Fruit fly (Drosophila melanogaster) whole organism, embryonic: Measurements from ENCODE around the gene dysf.
A peak's percentile ranks its signal among the peaks of the same experiment; 100 is the strongest.

Source experiments
- Asciz ChIP-seq: fragments of 200-800 bp; sonication (Bioruptor generic); optimal IDR thresholded peaks from 2 replicates; lab custom pipeline; 2017; ENCODE audit warnings: missing biosample characterization, mild to moderate bottlenecking, missing genetic modification characterization, missing genetic modification reagents
- B-H1 ChIP-seq: fragments of 200-800 bp; sonication (Bioruptor generic); IDR thresholded peaks from 3 replicates; pipeline ENCODE4 v1.3.6; 2022; ENCODE audit warnings: missing biosample characterization, missing genetic modification characterization
- CG11398 ChIP-seq: fragments of 200-800 bp; sonication (Bioruptor generic); optimal IDR thresholded peaks from 2 replicates; lab custom pipeline; 2016; ENCODE audit warnings: missing biosample characterization, missing genetic modification characterization
- CG13775 ChIP-seq: fragments of 200-800 bp; sonication (Bioruptor generic); optimal IDR thresholded peaks from 3 replicates; lab custom pipeline; 2017; ENCODE audit warnings: missing biosample characterization, mild to moderate bottlenecking, missing genetic modification characterization
- CG15011 ChIP-seq: fragments of 200-800 bp; sonication (Bioruptor generic); optimal IDR thresholded peaks from 3 replicates; lab custom pipeline; 2018; ENCODE audit warnings: missing biosample characterization, mild to moderate bottlenecking, missing genetic modification characterization
- CG15696 ChIP-seq: fragments of 200-800 bp; sonication (Bioruptor generic); optimal IDR thresholded peaks from 2 replicates; lab custom pipeline; 2019; ENCODE audit warnings: missing biosample characterization, mild to moderate bottlenecking, missing genetic modification characterization, moderate library complexity
- CG1603 ChIP-seq: fragments of 200-800 bp; sonication (Bioruptor generic); optimal IDR thresholded peaks from 2 replicates; lab custom pipeline; 2019; ENCODE audit warnings: missing biosample characterization, mild to moderate bottlenecking, missing genetic modification characterization, moderate library complexity
- CG17186 ChIP-seq: fragments of 200-800 bp; sonication (Bioruptor generic); optimal IDR thresholded peaks from 3 replicates; lab custom pipeline; 2017; ENCODE audit warnings: missing biosample characterization, missing genetic modification reagents, missing genetic modification characterization
- CG17568 ChIP-seq: fragments of 200-800 bp; sonication (Bioruptor generic); optimal IDR thresholded peaks from 2 replicates; lab custom pipeline; 2018; ENCODE audit warnings: missing biosample characterization, mild to moderate bottlenecking, missing genetic modification characterization, moderate library complexity
- CG2875 ChIP-seq: fragments of 200-800 bp; sonication (Bioruptor generic); optimal IDR thresholded peaks from 2 replicates; lab custom pipeline; 2017; ENCODE audit warnings: missing biosample characterization, mild to moderate bottlenecking, missing genetic modification characterization, missing genetic modification reagents
- CG31441 ChIP-seq: fragments of 200-800 bp; sonication (Bioruptor generic); IDR thresholded peaks from 2 replicates; pipeline ENCODE4 v1.3.6; 2022; ENCODE audit warnings: missing biosample characterization, missing genetic modification characterization
- CG3163 ChIP-seq: fragments of 200-800 bp; sonication (Bioruptor generic); optimal IDR thresholded peaks from 3 replicates; lab custom pipeline; 2016; ENCODE audit warnings: missing biosample characterization, missing genetic modification characterization
- CG33557 ChIP-seq: fragments of 200-800 bp; sonication (Bioruptor generic); optimal IDR thresholded peaks from 2 replicates; lab custom pipeline; 2019; ENCODE audit warnings: missing biosample characterization, mild to moderate bottlenecking, missing genetic modification characterization, moderate library complexity
- CG4328 ChIP-seq: fragments of 200-800 bp; sonication (Bioruptor generic); optimal IDR thresholded peaks from 3 replicates; lab custom pipeline; 2017; ENCODE audit warnings: missing biosample characterization, missing genetic modification reagents, missing genetic modification characterization
- CG6175 ChIP-seq: fragments of 200-800 bp; sonication (Bioruptor generic); IDR thresholded peaks from 3 replicates; pipeline ENCODE4 v1.3.6; 2022; ENCODE audit warnings: missing biosample characterization, missing genetic modification characterization
- CG7963 ChIP-seq: fragments of 200-800 bp; sonication (Bioruptor generic); IDR thresholded peaks from 3 replicates; pipeline ENCODE4 v1.3.6; 2022; ENCODE audit warnings: missing biosample characterization, missing genetic modification characterization; ENCODE audit not compliant: partially characterized antibody
- CTCF ChIP-seq: fragments of 200-800 bp; sonication (Bioruptor generic); optimal IDR thresholded peaks from 2 replicates; lab custom pipeline; 2017; ENCODE audit warnings: missing biosample characterization, mild to moderate bottlenecking, missing genetic modification characterization, moderate library complexity
- Dfd ChIP-seq, 2 experiments: fragments of >200 bp; optimal IDR thresholded peaks; 2 replicates each; lab custom pipeline; 2017; ENCODE audit warnings: missing biosample characterization in 2 of 2, missing genetic modification characterization in 2 of 2
- E2f2 ChIP-seq: fragments of 200-800 bp; sonication (Bioruptor generic); IDR thresholded peaks from 2 replicates; pipeline ENCODE4 v1.3.6; 2022; ENCODE audit warnings: missing biosample characterization, missing genetic modification characterization
- HLHmδ ChIP-seq: fragments of 200-800 bp; sonication (Bioruptor generic); optimal IDR thresholded peaks from 2 replicates; lab custom pipeline; 2018; ENCODE audit warnings: missing biosample characterization, mild to moderate bottlenecking, missing genetic modification characterization, moderate library complexity
- Hand ChIP-seq: fragments of 200-800 bp; sonication (Bioruptor generic); optimal IDR thresholded peaks from 2 replicates; lab custom pipeline; 2017; ENCODE audit warnings: mild to moderate bottlenecking, missing biosample characterization, missing genetic modification reagents, missing genetic modification characterization
- Hmx ChIP-seq: fragments of 200-800 bp; sonication (Bioruptor generic); optimal IDR thresholded peaks from 2 replicates; lab custom pipeline; 2016; ENCODE audit warnings: missing biosample characterization, missing genetic modification characterization
- Hsf ChIP-seq: fragments of 200-800 bp; sonication (Bioruptor generic); optimal IDR thresholded peaks from 3 replicates; lab custom pipeline; 2016; ENCODE audit warnings: missing biosample characterization, missing genetic modification characterization
- Nf-YA ChIP-seq: fragments of 200-800 bp; sonication (Bioruptor generic); IDR thresholded peaks from 2 replicates; pipeline ENCODE4 v1.3.6; 2022; ENCODE audit warnings: missing biosample characterization, missing genetic modification characterization
- Opbp ChIP-seq: fragments of 200-800 bp; sonication (Bioruptor generic); IDR thresholded peaks from 3 replicates; pipeline ENCODE4 v1.3.6; 2022; ENCODE audit warnings: missing biosample characterization, missing genetic modification characterization; ENCODE audit not compliant: partially characterized antibody
- Optix ChIP-seq: fragments of 200-800 bp; sonication (Bioruptor generic); IDR thresholded peaks from 3 replicates; pipeline ENCODE4 v1.3.6; 2022; ENCODE audit warnings: missing biosample characterization, missing genetic modification characterization
- Ravus ChIP-seq: fragments of 200-800 bp; sonication (Bioruptor generic); IDR thresholded peaks from 2 replicates; pipeline ENCODE4 v1.3.6; 2022; ENCODE audit warnings: missing biosample characterization, missing genetic modification characterization
- Trl ChIP-seq, 3 experiments: fragments of >200 bp in 2 of 3; fragments of 200-800 bp in 1 of 3; sonication (Bioruptor generic) in 1 of 3; optimal IDR thresholded peaks; 2 replicates in 1 of 3; 3 replicates in 2 of 3; lab custom pipeline; 2016 to 2017; ENCODE audit warnings: missing biosample characterization in 1 of 3, missing genetic modification characterization in 1 of 3
- Usf ChIP-seq: fragments of 200-800 bp; sonication (Bioruptor generic); optimal IDR thresholded peaks from 2 replicates; lab custom pipeline; 2017; ENCODE audit warnings: missing genotype, missing biosample characterization, missing genetic modification characterization
- az2 ChIP-seq: fragments of 200-800 bp; sonication (Bioruptor generic); optimal IDR thresholded peaks from 3 replicates; lab custom pipeline; 2016; ENCODE audit warnings: missing biosample characterization, missing genetic modification characterization
- caup ChIP-seq: fragments of 200-800 bp; sonication (Bioruptor generic); optimal IDR thresholded peaks from 3 replicates; lab custom pipeline; 2017; ENCODE audit warnings: missing biosample characterization, mild to moderate bottlenecking, missing genetic modification characterization, moderate library complexity; ENCODE audit not compliant: severe bottlenecking
- crp ChIP-seq, 2 experiments: fragments of 200-800 bp; sonication (Bioruptor generic); optimal IDR thresholded peaks; 2 replicates in 1 of 2; 3 replicates in 1 of 2; lab custom pipeline; 2017; ENCODE audit warnings: missing biosample characterization in 2 of 2, missing genetic modification characterization in 2 of 2, mild to moderate bottlenecking in 1 of 2, moderate library complexity in 1 of 2
- da ChIP-seq: fragments of 200-800 bp; sonication (Bioruptor generic); optimal IDR thresholded peaks from 2 replicates; lab custom pipeline; 2016; ENCODE audit warnings: missing biosample characterization, missing genetic modification characterization
- dimm ChIP-seq: fragments of 200-800 bp; sonication (Bioruptor generic); IDR thresholded peaks from 2 replicates; pipeline ENCODE4 v1.3.6; 2022; ENCODE audit warnings: missing biosample characterization, missing genetic modification characterization
- ems ChIP-seq: fragments of 200-800 bp; sonication (Bioruptor generic); optimal IDR thresholded peaks from 3 replicates; lab custom pipeline; 2016; ENCODE audit warnings: missing biosample characterization, missing genetic modification characterization
- eve ChIP-seq, 2 experiments: fragments of >200 bp; optimal IDR thresholded peaks; 2 replicates each; lab custom pipeline; 2017; ENCODE audit warnings: missing biosample characterization in 2 of 2, missing genetic modification characterization in 2 of 2
- fd102C ChIP-seq: fragments of 200-800 bp; sonication (Bioruptor generic); optimal IDR thresholded peaks from 2 replicates; lab custom pipeline; 2018; ENCODE audit warnings: missing biosample characterization, mild to moderate bottlenecking, missing genetic modification characterization, moderate library complexity
- ftz-f1 ChIP-seq: fragments of 200-800 bp; sonication (Bioruptor generic); optimal IDR thresholded peaks from 2 replicates; lab custom pipeline; 2016; ENCODE audit warnings: missing biosample characterization, missing genetic modification characterization
- gem ChIP-seq: fragments of 200-800 bp; sonication (Bioruptor generic); optimal IDR thresholded peaks from 2 replicates; lab custom pipeline; 2019; ENCODE audit warnings: missing biosample characterization, mild to moderate bottlenecking, missing genetic modification characterization, moderate library complexity
- nerfin-1 ChIP-seq: fragments of 200-800 bp; sonication (Bioruptor generic); optimal IDR thresholded peaks from 3 replicates; lab custom pipeline; 2019; ENCODE audit warnings: missing biosample characterization, mild to moderate bottlenecking, missing genetic modification characterization, moderate library complexity
- pb ChIP-seq: fragments of 200-800 bp; sonication (Bioruptor generic); optimal IDR thresholded peaks from 3 replicates; lab custom pipeline; 2016; ENCODE audit warnings: missing biosample characterization, missing genetic modification characterization
- psq ChIP-seq: fragments of 200-800 bp; sonication (Bioruptor generic); optimal IDR thresholded peaks from 2 replicates; lab custom pipeline; 2017; ENCODE audit warnings: missing biosample characterization, missing genetic modification characterization
- pzg ChIP-seq: fragments of 200-800 bp; sonication (Bioruptor generic); optimal IDR thresholded peaks from 3 replicates; lab custom pipeline; 2018; ENCODE audit warnings: missing biosample characterization, mild to moderate bottlenecking, missing genetic modification characterization, moderate library complexity
- repo ChIP-seq: fragments of 200-800 bp; sonication (Bioruptor generic); optimal IDR thresholded peaks from 2 replicates; lab custom pipeline; 2016; ENCODE audit warnings: missing biosample characterization, missing genetic modification characterization
- row ChIP-seq: fragments of 200-800 bp; sonication (Bioruptor generic); IDR thresholded peaks from 3 replicates; pipeline ENCODE4 v1.3.6; 2022; ENCODE audit warnings: missing biosample characterization, missing genetic modification characterization
- slbo ChIP-seq: fragments of 200-800 bp; sonication (Bioruptor generic); IDR thresholded peaks from 2 replicates; pipeline ENCODE4 v1.3.6; 2022; ENCODE audit warnings: missing biosample characterization, missing genetic modification characterization
- sna ChIP-seq: fragments of 200-800 bp; sonication (Bioruptor generic); IDR thresholded peaks from 2 replicates; pipeline ENCODE4 v1.3.6; 2022; ENCODE audit warnings: missing biosample characterization, missing genetic modification characterization; ENCODE audit not compliant: partially characterized antibody
- unc-4 ChIP-seq: fragments of 200-800 bp; sonication (Bioruptor generic); IDR thresholded peaks from 2 replicates; pipeline ENCODE4 v1.3.6; 2022; ENCODE audit warnings: missing biosample characterization, missing genetic modification characterization; ENCODE audit not compliant: partially characterized antibody
- usp ChIP-seq: fragments of >200 bp; optimal IDR thresholded peaks from 2 replicates; lab custom pipeline; 2017; ENCODE audit warnings: missing biosample characterization, missing genetic modification characterization
- wdn ChIP-seq: fragments of 200-800 bp; sonication (Bioruptor generic); IDR thresholded peaks from 2 replicates; pipeline ENCODE4 v1.3.6; 2022; ENCODE audit warnings: missing biosample characterization, missing genetic modification characterization
- zen ChIP-seq: fragments of 200-800 bp; sonication (Bioruptor generic); optimal IDR thresholded peaks from 3 replicates; lab custom pipeline; 2018; ENCODE audit warnings: missing biosample characterization, mild to moderate bottlenecking, missing genetic modification characterization, moderate library complexity

The dysf gene

dm6 chr3R:26130586-26130985 lies 32.1 kb upstream of the dysf start (continued):
- TF ChIP-seq CG13775, result no peak
- peak; percentile 69 for TF ChIP-seq CG17568 (GFP tag; lab: Kevin White, UChicago)
- TF ChIP-seq az2 (GFP tag; lab: Kevin White, UChicago), result no peak
- no peak for TF ChIP-seq ftz-f1 (GFP tag; lab: Kevin White, UChicago)
- no peak for TF ChIP-seq Dfd (GFP tag; optimal IDR thresholded peaks at IDR 0.05; lab: Kevin White, UChicago)
- TF ChIP-seq CG6175 (GFP tag; lab: Robert Waterston, UW), result no peak
- no peak for TF ChIP-seq CG15011
- no peak for TF ChIP-seq Usf
- no peak for TF ChIP-seq Optix
- no peak for TF ChIP-seq zen
- peak; percentile 61 for TF ChIP-seq Asciz
- TF ChIP-seq unc-4 (GFP tag; lab: Robert Waterston, UW), result no peak
- TF ChIP-seq CG11398, result peak; percentile 61
- no peak for TF ChIP-seq CG31441 (GFP tag; lab: Robert Waterston, UW)
- TF ChIP-seq wdn (GFP tag; lab: Robert Waterston, UW), result peak; percentile 35; the same call in 1 of the 2 replicates
- TF ChIP-seq B-H1, result peak; percentile 39
- peak; percentile 34 for TF ChIP-seq CG4328 (GFP tag; lab: Kevin White, UChicago)
- no peak for TF ChIP-seq Hand (GFP tag; lab: Kevin White, UChicago)
- TF ChIP-seq usp (GFP tag; lab: Kevin White, UChicago), result no peak
- TF ChIP-seq CG15696 (tag; lab: Kevin White, UChicago), result peak; percentile 63
- TF ChIP-seq ems (GFP tag; lab: Kevin White, UChicago), result no peak
- TF ChIP-seq Opbp (GFP tag; lab: Robert Waterston, UW), result no peak
- TF ChIP-seq CG17186 (GFP tag; lab: Kevin White, UChicago), result no peak
- TF ChIP-seq nerfin-1 (tag; lab: Kevin White, UChicago), result no peak
- TF ChIP-seq Hsf (GFP tag; lab: Kevin White, UChicago), result no peak
- TF ChIP-seq row (GFP tag; lab: Robert Waterston, UW), result no peak
- peak; percentile 69 for TF ChIP-seq HLHmδ (GFP tag; lab: Kevin White, UChicago)
- TF ChIP-seq slbo (GFP tag; lab: Robert Waterston, UW), result no peak
- peak; percentile 56 for TF ChIP-seq CG33557 (GFP tag; lab: Kevin White, UChicago)
- no peak for TF ChIP-seq Trl (optimal IDR thresholded peaks at IDR 0.05; lab: Kevin White, UChicago)
- peak; percentile 32 for TF ChIP-seq Trl (GFP tag; optimal IDR thresholded peaks at IDR 0.05; lab: Kevin White, UChicago)
- TF ChIP-seq CG7963 (GFP tag; lab: Robert Waterston, UW), result no peak
- TF ChIP-seq psq (GFP tag; lab: Kevin White, UChicago), result no peak
- TF ChIP-seq crp (GFP tag; optimal IDR thresholded peaks at IDR 0.05; lab: Kevin White, UChicago), result no peak
- no peak for TF ChIP-seq Nf-YA
- no peak for TF ChIP-seq pzg (GFP tag; lab: Kevin White, UChicago)
- TF ChIP-seq pb, result no peak
- TF ChIP-seq CG2875 (GFP tag; lab: Kevin White, UChicago), result peak; percentile 11
- no peak for TF ChIP-seq CG3163 (GFP tag; lab: Kevin White, UChicago)
- peak; percentile 49 for TF ChIP-seq caup (GFP tag; lab: Kevin White, UChicago)
- TF ChIP-seq da (GFP tag; lab: Kevin White, UChicago), result no peak
- peak; percentile 24 for TF ChIP-seq repo (GFP tag; lab: Kevin White, UChicago)
- peak in 1 of 2 experiments; percentile 65 for TF ChIP-seq eve (GFP tag; optimal IDR thresholded peaks at IDR 0.05; lab: Kevin White, UChicago)
- no peak for TF ChIP-seq sna (GFP tag; lab: Robert Waterston, UW)
- TF ChIP-seq gem (tag; lab: Kevin White, UChicago), result peak; percentile 51
- TF ChIP-seq CG1603 (tag; lab: Kevin White, UChicago), result peak; percentile 43
- peak; percentile 22; the same call in 1 of the 2 replicates for TF ChIP-seq E2f2
- no peak for TF ChIP-seq CTCF (GFP tag; lab: Kevin White, UChicago)
- no peak for TF ChIP-seq fd102C (GFP tag; lab: Kevin White, UChicago)
- 0 out of 2 replicates have a peak, but pooled peaks have one; percentile 21 for TF ChIP-seq dimm (GFP tag; lab: Robert Waterston, UW)
- no peak for TF ChIP-seq Ravus (GFP tag; lab: Robert Waterston, UW)
- TF ChIP-seq Hmx (GFP tag; lab: Kevin White, UChicago), result no peak
